Fruit fly (Drosophila melanogaster) Kc167 (cell line): Measurements from ENCODE around the gene Ctps.

ENCODE experiments used
- Myc ChIP-seq: fragments of >200 bp; optimal IDR thresholded peaks from 2 replicates; lab custom pipeline; 2017; ENCODE audit warnings: missing external identifiers
- Sin3A ChIP-seq: fragments of >200 bp; optimal IDR thresholded peaks from 2 replicates; lab custom pipeline; 2018; ENCODE audit warnings: missing external identifiers
- h ChIP-seq: fragments of >200 bp; optimal IDR thresholded peaks from 3 replicates; lab custom pipeline; 2018; ENCODE audit warnings: missing external identifiers
- insv ChIP-seq: fragments of >200 bp; optimal IDR thresholded peaks from 3 replicates; lab custom pipeline; 2018; ENCODE audit warnings: missing external identifiers
- psq ChIP-seq: fragments of >200 bp; optimal IDR thresholded peaks from 2 replicates; lab custom pipeline; 2017; ENCODE audit warnings: missing external identifiers
- ttk ChIP-seq: sonication (Bioruptor generic); optimal IDR thresholded peaks from 2 replicates; lab custom pipeline; 2017; ENCODE audit warnings: missing external identifiers

The Ctps gene

DNA sequence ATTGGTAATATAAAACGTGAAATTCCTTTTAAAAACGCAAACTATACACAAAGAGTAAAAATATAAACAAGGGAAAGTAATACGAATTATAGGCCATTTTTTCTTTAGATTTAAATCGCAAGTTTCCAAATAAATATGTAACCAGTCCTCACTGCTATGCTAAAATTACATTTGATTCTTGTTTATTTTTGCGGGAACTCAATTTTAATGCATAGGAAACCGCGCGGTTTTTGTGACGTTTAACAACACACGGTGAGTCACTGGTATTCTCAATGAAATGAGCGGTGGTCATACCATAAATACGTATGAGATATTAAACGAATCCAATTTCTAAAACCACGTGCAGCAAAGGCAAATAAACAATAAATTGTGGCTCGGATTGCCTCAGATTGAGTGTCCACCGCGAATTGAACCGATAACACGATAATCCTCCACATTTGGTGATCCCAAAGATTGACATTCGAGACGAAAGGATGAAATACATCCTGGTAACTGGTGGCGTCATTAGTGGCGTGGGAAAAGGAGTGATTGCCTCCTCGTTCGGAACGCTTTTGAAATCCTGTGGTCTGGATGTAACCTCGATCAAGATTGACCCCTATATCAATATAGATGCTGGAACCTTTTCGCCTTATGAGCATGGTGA, at the start of gene Ctps:
Gene Ctps (plus strand): TSS at position 37 of the 643 bp plus-strand sequence.
- no peak for TF ChIP-seq Sin3A
- no peak for TF ChIP-seq ttk
- no peak for TF ChIP-seq insv (lab: Kevin White, UChicago)
- no peak for TF ChIP-seq h (lab: Kevin White, UChicago)
- no peak for TF ChIP-seq Myc (lab: Kevin White, UChicago)
- TF ChIP-seq psq (lab: Kevin White, UChicago) = no peak

DNA sequence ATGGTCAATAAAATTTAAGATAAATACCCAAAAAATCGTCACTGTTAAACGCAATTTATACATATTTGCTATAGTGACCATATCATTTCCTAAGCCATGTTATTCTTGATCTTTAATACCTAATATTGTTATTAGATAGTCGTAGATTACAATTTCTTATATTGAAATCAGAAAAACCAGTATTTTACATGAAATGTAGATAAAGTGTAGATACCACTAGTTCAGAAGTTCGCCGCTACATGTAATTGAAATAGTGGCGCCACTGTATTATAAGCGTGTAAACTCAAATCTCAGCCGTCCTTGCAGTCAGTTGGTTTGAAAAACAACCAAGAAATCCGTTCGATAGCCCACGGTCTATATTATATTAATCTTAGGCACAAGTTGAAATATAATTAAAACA, 49.6 kb upstream of the Ctps start:
- TF ChIP-seq Myc (lab: Kevin White, UChicago) (no peak), h (lab: Kevin White, UChicago) (no peak), Sin3A (no peak), psq (lab: Kevin White, UChicago) (no peak), ttk (no peak), insv (lab: Kevin White, UChicago) (no peak)

DNA sequence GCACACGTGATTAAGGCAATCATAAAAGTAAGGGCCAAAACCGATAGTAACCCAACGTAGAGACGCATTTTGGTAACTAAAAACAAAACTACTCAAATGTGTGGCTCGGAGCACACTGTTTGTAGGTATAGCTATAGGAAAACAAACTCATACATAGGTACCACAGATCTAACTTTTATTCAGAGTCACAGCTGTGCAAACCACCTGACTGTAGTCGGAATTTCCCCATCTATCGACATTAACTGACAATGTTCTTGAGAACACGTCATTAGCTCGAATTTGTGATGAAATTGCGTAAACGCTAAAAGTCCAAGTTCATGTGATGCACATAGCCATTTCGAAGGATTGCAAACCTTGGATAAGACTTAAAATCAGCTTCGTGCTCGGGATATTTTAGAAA, 48.3 kb upstream of the Ctps start, which contains the start of gene CG43678:
Gene CG43678 (minus strand): TSS at position 101 of the 400 bp plus-strand sequence.
- TF ChIP-seq ttk (no peak), Sin3A (no peak), h (lab: Kevin White, UChicago) (no peak), Myc (lab: Kevin White, UChicago) (no peak), psq (lab: Kevin White, UChicago) (no peak), insv (lab: Kevin White, UChicago) (no peak)

DNA sequence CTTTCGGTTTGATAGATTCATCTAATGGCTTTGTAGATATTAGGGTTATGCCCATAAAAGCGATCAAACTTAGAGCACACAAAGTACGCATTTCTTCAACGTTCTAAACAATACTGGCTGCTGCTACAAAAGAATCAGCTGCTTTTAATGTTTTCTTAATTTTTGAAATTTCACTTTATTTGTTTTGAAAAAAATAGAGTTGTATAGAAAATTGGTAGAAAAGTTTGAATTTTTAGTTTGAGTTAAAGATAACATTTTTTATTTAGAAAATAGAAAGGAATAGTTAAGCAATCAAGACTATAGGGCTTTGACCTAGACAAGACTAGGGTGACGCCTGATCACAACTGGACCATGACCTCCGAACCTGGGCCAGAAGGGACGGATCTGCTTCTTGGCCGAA, 47.6 kb upstream of the Ctps start, which contains the start of gene CG18581:
Gene CG18581 (minus strand): TSS at position 101 of the 400 bp plus-strand sequence.
- TF ChIP-seq h (lab: Kevin White, UChicago) = no peak
- no peak for TF ChIP-seq insv (lab: Kevin White, UChicago)
- TF ChIP-seq psq (lab: Kevin White, UChicago) = no peak
- no peak for TF ChIP-seq ttk
- no peak for TF ChIP-seq Myc (lab: Kevin White, UChicago)
- TF ChIP-seq Sin3A = no peak

DNA sequence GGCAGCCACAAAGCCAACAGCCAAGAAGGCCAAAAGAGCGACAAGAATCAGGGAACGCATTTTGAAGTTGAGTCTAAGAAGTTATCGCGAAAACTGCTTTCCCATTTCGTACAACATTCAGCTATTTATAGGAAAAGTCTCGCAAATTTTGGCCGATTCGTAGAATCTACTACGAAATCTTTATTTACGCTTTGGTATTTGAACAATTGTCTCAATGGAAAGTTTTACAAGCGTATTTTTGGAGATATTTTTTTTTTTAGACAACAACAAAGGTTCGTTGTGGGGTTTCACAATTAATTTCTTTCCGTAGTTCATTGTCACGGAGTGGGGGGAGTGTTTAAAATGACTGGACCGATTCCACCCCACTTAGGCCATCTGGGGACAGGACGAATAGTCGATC, 47.0 kb upstream of the Ctps start, which contains the start of gene CG12310:
Gene CG12310 (minus strand): TSS at position 101 of the 400 bp plus-strand sequence.
- TF ChIP-seq insv (lab: Kevin White, UChicago) = no peak

DNA sequence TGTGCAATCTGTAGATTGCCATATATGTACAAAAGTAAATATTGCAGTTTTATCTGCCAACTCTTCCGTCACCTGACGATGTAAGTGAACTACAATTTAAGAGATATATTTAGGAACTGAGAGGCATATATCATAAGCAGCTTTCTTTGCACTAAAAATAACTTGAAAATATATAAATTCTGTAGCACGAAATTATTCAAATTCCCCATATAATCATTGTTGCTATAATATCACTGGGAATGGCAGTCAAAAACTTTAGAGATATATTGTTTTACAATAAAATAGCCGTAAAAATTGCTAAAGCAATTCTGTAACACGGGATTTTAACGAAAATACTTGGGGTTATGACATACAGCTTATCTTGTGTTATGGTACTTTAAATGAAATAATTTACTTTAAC, 46.4 kb upstream of the Ctps start, which contains the start of gene CG43679:
Gene CG43679 (minus strand): TSS at position 101 of the 400 bp plus-strand sequence.
- TF ChIP-seq Myc (lab: Kevin White, UChicago) = no peak
- no peak for TF ChIP-seq ttk
- TF ChIP-seq insv (lab: Kevin White, UChicago) = no peak
- no peak for TF ChIP-seq psq (lab: Kevin White, UChicago)
- no peak for TF ChIP-seq Sin3A
- no peak for TF ChIP-seq h (lab: Kevin White, UChicago)

DNA sequence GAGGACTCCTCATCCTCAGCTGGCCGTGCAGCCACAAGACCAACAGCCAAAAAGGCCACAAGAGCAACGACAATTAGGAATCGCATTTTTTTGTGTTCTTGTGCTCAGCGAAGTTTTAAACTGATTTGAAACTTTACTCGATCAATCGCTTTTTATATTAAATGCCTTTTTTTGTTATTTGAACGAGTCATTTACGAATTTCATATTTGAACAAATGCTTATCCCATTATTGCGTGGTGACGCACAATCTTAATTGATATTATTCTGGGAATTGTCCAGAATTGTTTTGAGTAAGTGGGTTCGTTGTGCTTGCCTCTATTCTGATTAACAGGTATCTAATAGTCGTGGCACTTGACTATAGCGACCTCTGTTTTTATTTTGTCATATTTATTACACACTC, 45.3 kb upstream of the Ctps start, which contains the start of gene CG13461:
Gene CG13461 (minus strand): TSS at position 101 of the 400 bp plus-strand sequence.
- no peak for TF ChIP-seq Sin3A

DNA sequence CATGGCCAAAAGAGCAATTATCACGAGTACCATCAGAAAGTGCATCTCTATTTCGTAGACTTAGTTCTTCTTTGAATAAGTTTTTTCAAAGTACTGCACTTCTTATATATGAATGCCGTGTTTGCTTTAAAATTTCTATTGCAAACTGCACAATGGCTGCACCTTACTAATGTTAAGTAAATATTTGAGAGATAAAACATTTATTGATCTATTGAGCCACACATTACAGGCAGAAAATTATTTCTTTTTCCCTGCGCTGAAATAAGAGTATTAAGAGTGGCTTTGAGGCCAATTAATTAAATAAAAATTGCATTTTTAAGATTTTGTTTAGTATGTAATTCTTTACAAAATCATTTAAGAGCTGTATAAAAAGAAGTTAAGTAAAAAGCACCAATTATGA, 44.5 kb upstream of the Ctps start, which contains the start of gene CG43680:
Gene CG43680 (minus strand): TSS at position 101 of the 400 bp plus-strand sequence.
- TF ChIP-seq h (lab: Kevin White, UChicago) (no peak), ttk (no peak), insv (lab: Kevin White, UChicago) (no peak), Sin3A (no peak), Myc (lab: Kevin White, UChicago) (no peak), psq (lab: Kevin White, UChicago) (no peak)

DNA sequence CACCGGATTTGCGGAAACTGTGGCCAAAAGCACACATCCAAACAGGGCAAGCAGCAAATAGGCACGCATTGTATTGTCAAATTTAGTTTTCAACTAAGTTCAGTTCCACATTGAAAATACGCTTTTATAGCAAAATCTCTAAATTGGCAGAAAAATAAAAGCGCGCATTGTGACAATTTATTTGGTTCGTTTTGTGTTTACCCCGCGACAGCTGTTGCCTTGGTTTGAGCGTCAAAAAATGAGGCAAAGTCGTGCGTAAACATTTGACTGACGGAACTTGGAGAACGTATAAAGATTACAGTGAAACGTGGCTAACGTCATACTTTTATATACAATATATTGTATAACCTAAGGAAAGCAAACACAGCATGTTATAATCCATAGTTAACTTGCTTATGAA, 43.7 kb upstream of the Ctps start, which contains the start of gene CG18649:
Gene CG18649 (minus strand): TSS at position 101 of the 400 bp plus-strand sequence.
- TF ChIP-seq insv (lab: Kevin White, UChicago) (no peak), psq (lab: Kevin White, UChicago) (no peak)

DNA sequence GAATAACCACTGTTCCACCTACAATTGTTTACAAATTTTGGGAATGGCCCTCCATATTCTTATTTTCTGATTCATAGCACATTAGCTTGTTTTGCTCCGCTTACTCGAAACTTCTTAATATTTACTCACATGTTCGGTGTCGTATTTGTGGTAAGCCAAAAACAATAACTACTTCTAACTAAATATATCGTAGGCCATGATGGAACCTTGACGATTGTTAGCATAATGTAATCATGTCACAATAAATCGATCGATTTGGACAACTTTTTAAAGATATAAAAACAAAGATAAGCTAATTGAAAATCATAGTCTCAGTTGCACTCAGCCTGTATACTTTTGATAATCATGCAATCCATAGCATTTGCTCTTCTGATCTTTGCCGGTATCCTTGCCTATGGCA, 43.2 kb upstream of the Ctps start, which contains the start of gene EAChm:
Gene EAChm (plus strand): TSS at position 301 of the 400 bp plus-strand sequence.
- TF ChIP-seq psq (lab: Kevin White, UChicago) (no peak), insv (lab: Kevin White, UChicago) (no peak), ttk (no peak), Myc (lab: Kevin White, UChicago) (no peak), Sin3A (no peak), h (lab: Kevin White, UChicago) (no peak)

DNA sequence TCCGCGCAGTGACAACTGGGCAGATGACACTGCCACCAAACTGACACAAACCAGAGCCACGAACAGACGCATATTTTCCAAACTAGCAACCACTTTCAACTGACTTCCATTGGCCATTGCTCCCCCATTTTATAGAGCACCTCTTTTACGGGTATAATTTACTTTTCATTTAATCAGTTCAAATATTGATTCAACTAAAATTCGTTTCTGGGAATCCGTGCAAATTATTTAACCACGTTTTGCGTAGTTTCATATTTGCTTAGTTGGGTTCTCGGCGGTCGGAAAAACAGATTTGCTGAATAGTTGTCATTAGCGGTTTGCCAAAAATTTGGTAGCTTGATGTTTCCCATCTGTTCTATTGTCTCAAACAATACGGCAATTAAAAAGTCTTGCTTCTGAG, 36.1 kb upstream of the Ctps start, which contains the start of gene CG13460:
Gene CG13460 (minus strand): TSS at position 101 of the 400 bp plus-strand sequence.
- TF ChIP-seq Sin3A = no peak
- TF ChIP-seq psq (lab: Kevin White, UChicago) = no peak
- TF ChIP-seq insv (lab: Kevin White, UChicago) = no peak
- no peak for TF ChIP-seq Myc (lab: Kevin White, UChicago)
- no peak for TF ChIP-seq h (lab: Kevin White, UChicago)
- TF ChIP-seq ttk = no peak

DNA sequence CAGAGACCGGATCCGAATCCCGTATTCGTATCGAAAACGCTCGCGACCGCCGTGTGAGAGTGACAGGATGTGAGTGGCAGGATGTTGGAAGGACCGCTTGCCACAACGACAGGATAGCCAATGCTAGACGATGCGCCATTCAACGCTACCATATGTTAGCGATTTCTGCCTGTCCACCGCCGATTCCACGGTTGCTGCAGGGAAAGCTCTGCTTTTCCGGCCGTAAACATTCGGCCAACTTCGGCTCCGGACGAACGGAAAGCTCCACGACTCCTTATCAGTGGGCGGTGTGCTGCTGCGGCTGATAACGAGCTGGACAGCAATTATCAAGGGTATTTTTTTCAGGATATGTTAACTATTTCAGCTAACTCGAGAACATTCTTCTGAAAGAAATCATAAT, 32.8 kb upstream of the Ctps start, which contains the start of gene Sytbeta:
Gene Sytbeta (minus strand): TSS at position 101 of the 400 bp plus-strand sequence.
- TF ChIP-seq psq (lab: Kevin White, UChicago) (no peak), Sin3A (no peak), insv (lab: Kevin White, UChicago) (no peak), ttk (no peak), h (lab: Kevin White, UChicago) (no peak), Myc (lab: Kevin White, UChicago) (no peak)
